Worm (Caenorhabditis elegans) whole organism, late embryonic: Measurements from ENCODE around the gene F40B5.2.
"Not testable (repeated sequence)": the region's sequence is repeated elsewhere in the genome, so short reads cannot be mapped to it uniquely, and the experiment has no call there.

Experiments
- F13H6.1 ChIP-seq: sonication (generic microtip); optimal IDR thresholded peaks from 2 replicates; lab custom pipeline; 2016; ENCODE audit warnings: missing genetic modification characterization, missing compliant biosample characterization
- ama-1 ChIP-seq: fragments of 150-350 bp; optimal IDR thresholded peaks from 2 replicates; lab custom pipeline; 2014
- ceh-30 ChIP-seq: fragments of 150-350 bp; optimal IDR thresholded peaks from 2 replicates; lab custom pipeline; 2014; ENCODE audit warnings: missing biosample characterization, missing genetic modification characterization
- ceh-34 ChIP-seq: sonication (generic microtip); optimal IDR thresholded peaks from 2 replicates; lab custom pipeline; 2016; ENCODE audit warnings: mild to moderate bottlenecking, missing genetic modification characterization, missing compliant biosample characterization
- che-1 ChIP-seq: sonication (generic microtip); optimal IDR thresholded peaks from 2 replicates; lab custom pipeline; 2016; ENCODE audit warnings: mild to moderate bottlenecking, missing genetic modification characterization, missing compliant biosample characterization
- elt-2 ChIP-seq: sonication (generic microtip); optimal IDR thresholded peaks from 2 replicates; lab custom pipeline; 2016; ENCODE audit warnings: missing genetic modification reagents, missing genetic modification characterization, missing compliant biosample characterization
- fax-1 ChIP-seq: sonication (generic microtip); optimal IDR thresholded peaks from 2 replicates; lab custom pipeline; 2016; ENCODE audit warnings: missing genotype, missing genetic modification characterization, missing compliant biosample characterization
- gmeb-2 ChIP-seq: sonication (generic microtip); optimal IDR thresholded peaks from 2 replicates; lab custom pipeline; 2016; ENCODE audit warnings: missing genetic modification characterization, inconsistent platforms, missing compliant biosample characterization
- lin-11 ChIP-seq: fragments of 200-800 bp; sonication (Bioruptor generic); optimal IDR thresholded peaks from 2 replicates; lab custom pipeline; 2018; ENCODE audit warnings: mild to moderate bottlenecking, missing genetic modification characterization, missing compliant biosample characterization
- pha-4 ChIP-seq: fragments of 150-350 bp; optimal IDR thresholded peaks from 2 replicates; lab custom pipeline; 2018; ENCODE audit warnings: missing biosample characterization, missing genetic modification reagents, missing genetic modification characterization
- pqm-1 ChIP-seq: sonication (generic microtip); optimal IDR thresholded peaks from 2 replicates; lab custom pipeline; 2016; ENCODE audit warnings: missing genetic modification characterization, missing compliant biosample characterization
- ref-2 ChIP-seq: sonication (generic microtip); optimal IDR thresholded peaks from 2 replicates; lab custom pipeline; 2016; ENCODE audit warnings: missing genetic modification characterization, missing compliant biosample characterization
- zip-5 ChIP-seq: sonication (generic microtip); optimal IDR thresholded peaks from 2 replicates; lab custom pipeline; 2016; ENCODE audit warnings: missing genetic modification characterization, missing compliant biosample characterization

DNA sequence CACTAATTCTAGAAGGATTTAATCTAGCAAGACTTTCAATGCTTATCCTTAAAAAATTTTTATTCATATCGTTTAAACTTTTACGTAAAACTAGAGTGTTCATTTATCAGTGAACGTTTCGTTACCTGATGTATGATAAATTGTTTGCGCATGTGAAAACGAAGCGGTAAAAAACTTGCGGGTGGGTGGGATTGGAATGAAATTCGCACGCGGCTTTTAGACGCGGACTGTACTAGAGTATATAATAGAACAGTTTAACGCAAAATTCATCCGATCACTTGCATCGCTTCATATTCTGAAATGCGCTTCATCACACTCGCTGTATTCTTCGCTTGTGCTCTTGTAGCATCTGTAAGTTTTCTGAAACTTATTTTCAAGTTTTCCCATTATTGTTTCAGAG, 45.8 kb upstream of the F40B5.2 start, which contains the start of gene abu-9:
- TF ChIP-seq ref-2 (tag; lab: Kevin White, UChicago); lin-11; ama-1 (lab: Kevin White, UChicago); fax-1 (tag; lab: Kevin White, UChicago); che-1; gmeb-2 (tag; lab: Kevin White, UChicago); pha-4; F13H6.1 (tag; lab: Kevin White, UChicago); ceh-30; ceh-34; pqm-1 (tag; lab: Kevin White, UChicago); zip-5 (tag; lab: Kevin White, UChicago); elt-2 (tag; lab: Kevin White, UChicago): not testable (repeated sequence)
